Fruit fly (Drosophila melanogaster) whole organism, wandering third instar larva: ENCODE data around the gene RpS13.

Source experiments
- Dfd ChIP-seq: fragments of >200 bp; optimal IDR thresholded peaks from 2 replicates; lab custom pipeline; 2017; ENCODE audit warnings: missing biosample characterization, missing genetic modification characterization
- GATAd ChIP-seq: sonication (Bioruptor generic); optimal IDR thresholded peaks from 2 replicates; lab custom pipeline; 2016; ENCODE audit warnings: missing biosample characterization, missing genetic modification characterization
- Jra ChIP-seq: sonication (Bioruptor generic); optimal IDR thresholded peaks from 2 replicates; lab custom pipeline; 2016; ENCODE audit warnings: missing biosample characterization, missing genetic modification characterization
- OdsH ChIP-seq: fragments of 200-800 bp; sonication (Bioruptor generic); optimal IDR thresholded peaks from 2 replicates; lab custom pipeline; 2016; ENCODE audit warnings: missing biosample characterization, mild to moderate bottlenecking, missing genetic modification characterization
- Sp1 ChIP-seq: fragments of 200-800 bp; sonication (Bioruptor generic); optimal IDR thresholded peaks from 3 replicates; lab custom pipeline; 2019; ENCODE audit warnings: missing biosample characterization, mild to moderate bottlenecking, missing genetic modification characterization, moderate library complexity
- Vsx2 ChIP-seq: fragments of 200-300, 225-300 bp; sonication (Bioruptor generic); optimal IDR thresholded peaks from 2 replicates; lab custom pipeline; 2018; ENCODE audit warnings: missing biosample characterization, missing genetic modification characterization; ENCODE audit not compliant: partially characterized antibody
- dmrt93B ChIP-seq: fragments of 200-800 bp; sonication (Bioruptor generic); optimal IDR thresholded peaks from 2 replicates; lab custom pipeline; 2018; ENCODE audit warnings: missing biosample characterization, mild to moderate bottlenecking, missing genetic modification characterization
- dsf ChIP-seq: sonication (Bioruptor generic); optimal IDR thresholded peaks from 2 replicates; lab custom pipeline; 2016; ENCODE audit warnings: missing biosample characterization, missing genetic modification characterization, borderline replicate concordance
- jim ChIP-seq: fragments of 175-275, 200-325 bp; sonication (Bioruptor generic); optimal IDR thresholded peaks from 2 replicates; lab custom pipeline; 2016; ENCODE audit warnings: missing biosample characterization, mild to moderate bottlenecking, missing genetic modification characterization
- sage ChIP-seq: fragments of 200-800 bp; sonication (Bioruptor generic); optimal IDR thresholded peaks from 2 replicates; lab custom pipeline; 2016; ENCODE audit warnings: missing biosample characterization, mild to moderate bottlenecking, missing genetic modification characterization
- sv ChIP-seq: fragments of 200-800 bp; sonication (Bioruptor generic); optimal IDR thresholded peaks from 3 replicates; lab custom pipeline; 2016; ENCODE audit warnings: missing biosample characterization, missing genetic modification characterization

DNA sequence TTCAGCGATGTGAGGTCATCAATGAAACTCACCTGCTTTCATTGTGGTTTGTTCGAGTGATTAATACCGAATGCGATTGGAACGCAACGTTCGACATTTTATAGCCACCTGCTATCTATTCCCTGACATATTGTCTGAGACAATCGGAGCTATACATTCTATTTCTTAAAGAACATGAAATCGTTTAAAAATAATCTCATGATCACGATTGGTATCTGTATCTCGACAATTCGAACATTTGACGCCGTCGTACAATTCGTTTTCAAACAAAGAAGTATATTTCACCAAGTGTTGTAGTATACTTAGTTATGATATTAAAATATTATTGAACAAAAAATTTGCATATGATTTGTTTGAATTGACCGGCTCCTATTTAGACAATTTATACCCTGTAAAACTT is 30.4 kb upstream of the RpS13 start, which contains the start of gene Peritrophin-15b:
- no peak for TF ChIP-seq OdsH (GFP tag; lab: Kevin White, UChicago)
- no peak for TF ChIP-seq dmrt93B (GFP tag; lab: Kevin White, UChicago)
- TF ChIP-seq Dfd (GFP tag; lab: Kevin White, UChicago) = no peak
- no peak for TF ChIP-seq Sp1 (GFP tag; lab: Kevin White, UChicago)
- no peak for TF ChIP-seq dsf (GFP tag; lab: Kevin White, UChicago)
- TF ChIP-seq GATAd (GFP tag; lab: Kevin White, UChicago) = no peak
- no peak for TF ChIP-seq Jra (GFP tag; lab: Kevin White, UChicago)
- no peak for TF ChIP-seq jim (GFP tag; lab: Kevin White, UChicago)
- TF ChIP-seq sv = no peak
- TF ChIP-seq sage = no peak
- TF ChIP-seq Vsx2 (GFP tag; lab: Kevin White, UChicago) = no peak
